Worm (Caenorhabditis elegans) whole organism, L3 larva: ENCODE measurements around the gene acp-2.

Experiments
- ZK546.5 ChIP-seq: sonication (generic microtip); optimal IDR thresholded peaks from 2 replicates; lab custom pipeline; 2017; ENCODE audit warnings: missing biosample characterization, missing genetic modification characterization
- elt-2 ChIP-seq: sonication (generic microtip); optimal IDR thresholded peaks from 2 replicates; lab custom pipeline; 2016; ENCODE audit warnings: missing genetic modification reagents, mild to moderate bottlenecking, missing genetic modification characterization, missing compliant biosample characterization
- lin-39 ChIP-seq: fragments of 150-350 bp; optimal IDR thresholded peaks from 2 replicates; lab custom pipeline; 2018; ENCODE audit warnings: missing biosample characterization, missing genetic modification reagents, missing genetic modification characterization
- nhr-23 ChIP-seq: fragments of 150-350 bp; optimal IDR thresholded peaks from 2 replicates; lab custom pipeline; 2014; ENCODE audit warnings: missing biosample characterization, missing genetic modification reagents, missing genetic modification characterization
- nhr-237 ChIP-seq: fragments of 150-350 bp; optimal IDR thresholded peaks from 2 replicates; lab custom pipeline; 2014; ENCODE audit warnings: missing biosample characterization, missing genetic modification characterization

DNA sequence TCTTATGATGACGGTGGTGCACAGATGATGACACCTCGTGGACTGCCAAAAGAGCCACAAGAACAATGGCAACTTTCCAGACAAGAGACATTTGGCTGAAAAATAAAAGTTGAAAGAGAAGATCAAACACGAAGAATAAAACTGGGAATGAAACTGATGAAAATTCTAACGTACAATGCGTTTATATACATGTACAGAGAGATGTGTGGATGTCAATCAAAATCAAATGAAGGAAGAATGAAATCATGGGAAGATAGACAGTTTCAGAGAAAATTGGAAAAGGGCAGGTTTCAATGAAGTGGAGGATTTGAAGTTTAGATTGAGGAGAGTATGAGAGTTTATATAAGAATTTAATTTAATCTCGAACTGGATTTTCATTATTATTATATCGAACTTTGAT is 32.8 kb downstream of the acp-2 start, which contains the start of gene dod-23:
- TF ChIP-seq elt-2 (tag; lab: Kevin White, UChicago) = no peak
- TF ChIP-seq nhr-23 (tag; lab: Kevin White, UChicago) = no peak
- no peak for TF ChIP-seq ZK546.5 (tag; lab: Kevin White, UChicago)
- TF ChIP-seq nhr-237 (tag; lab: Kevin White, UChicago) = no peak
- TF ChIP-seq lin-39 = no peak
